Worm (Caenorhabditis elegans) whole organism, L3 larva: ENCODE data around the gene jud-4.

ENCODE experiments used
- R02D3.7 ChIP-seq: fragments of 150-350 bp; optimal IDR thresholded peaks from 2 replicates; lab custom pipeline; 2014; ENCODE audit warnings: missing biosample characterization, missing genetic modification characterization
- ZK546.5 ChIP-seq: sonication (generic microtip); optimal IDR thresholded peaks from 2 replicates; lab custom pipeline; 2017; ENCODE audit warnings: missing biosample characterization, missing genetic modification characterization
- ama-1 ChIP-seq: fragments of 150-350 bp; optimal IDR thresholded peaks from 2 replicates; lab custom pipeline; 2018
- ceh-28 ChIP-seq: fragments of 150-350 bp; optimal IDR thresholded peaks from 2 replicates; lab custom pipeline; 2014; ENCODE audit warnings: missing biosample characterization, missing genetic modification reagents, missing genetic modification characterization
- ceh-82 ChIP-seq: fragments of 150-350 bp; optimal IDR thresholded peaks from 2 replicates; lab custom pipeline; 2014; ENCODE audit warnings: missing biosample characterization, missing genetic modification characterization
- ceh-9 ChIP-seq: sonication (generic microtip); optimal IDR thresholded peaks from 2 replicates; lab custom pipeline; 2018; ENCODE audit warnings: missing biosample characterization, missing genetic modification characterization
- daf-12 ChIP-seq: fragments of 150-350 bp; optimal IDR thresholded peaks from 2 replicates; lab custom pipeline; 2014; ENCODE audit warnings: missing biosample characterization, missing genetic modification reagents, missing genetic modification characterization
- elt-1 ChIP-seq: fragments of 150-350 bp; optimal IDR thresholded peaks from 2 replicates; lab custom pipeline; 2014; ENCODE audit warnings: missing biosample characterization, missing genetic modification characterization
- elt-2 ChIP-seq: sonication (generic microtip); optimal IDR thresholded peaks from 2 replicates; lab custom pipeline; 2016; ENCODE audit warnings: missing genetic modification reagents, mild to moderate bottlenecking, missing genetic modification characterization, missing compliant biosample characterization
- elt-3 ChIP-seq, 3 experiments: fragments of 150-350 bp in 1 of 3; sonication (generic microtip) in 2 of 3; optimal IDR thresholded peaks; 2 replicates in 2 of 3; 4 replicates in 1 of 3; lab custom pipeline; 2014 to 2017; ENCODE audit warnings: missing biosample characterization in 3 of 3, missing genetic modification characterization in 3 of 3
- eor-1 ChIP-seq, 2 experiments: fragments of 150-350 bp; optimal IDR thresholded peaks; 2 replicates each; lab custom pipeline; 2014 to 2018; ENCODE audit warnings: missing biosample characterization in 2 of 2, missing genetic modification characterization in 2 of 2
- fkh-10 ChIP-seq: sonication (generic microtip); optimal IDR thresholded peaks from 2 replicates; lab custom pipeline; 2017; ENCODE audit warnings: missing biosample characterization, missing genetic modification reagents, missing genetic modification characterization
- fkh-2 ChIP-seq: fragments of 150-350 bp; optimal IDR thresholded peaks from 2 replicates; lab custom pipeline; 2014; ENCODE audit warnings: missing biosample characterization, missing genetic modification reagents, missing genetic modification characterization
- fos-1 ChIP-seq: fragments of 150-350 bp; optimal IDR thresholded peaks from 2 replicates; lab custom pipeline; 2014; ENCODE audit warnings: missing biosample characterization, missing genetic modification characterization
- jun-1 ChIP-seq: fragments of 150-350 bp; optimal IDR thresholded peaks from 2 replicates; lab custom pipeline; 2014; ENCODE audit warnings: missing biosample characterization, missing genetic modification reagents, missing genetic modification characterization
- lin-15B ChIP-seq: fragments of 150-350 bp; optimal IDR thresholded peaks from 2 replicates; lab custom pipeline; 2014; ENCODE audit warnings: missing biosample characterization, missing genetic modification characterization
- lin-39 ChIP-seq: fragments of 150-350 bp; optimal IDR thresholded peaks from 2 replicates; lab custom pipeline; 2018; ENCODE audit warnings: missing biosample characterization, missing genetic modification reagents, missing genetic modification characterization
- lsy-12 ChIP-seq: sonication (generic microtip); optimal IDR thresholded peaks from 2 replicates; lab custom pipeline; 2016; ENCODE audit warnings: mild to moderate bottlenecking, missing genetic modification characterization, missing compliant biosample characterization
- mdl-1 ChIP-seq: fragments of 150-350 bp; optimal IDR thresholded peaks from 2 replicates; lab custom pipeline; 2014; ENCODE audit warnings: missing biosample characterization, missing genetic modification characterization
- mml-1 ChIP-seq: fragments of 150-350 bp; sonication (generic microtip); optimal IDR thresholded peaks from 3 replicates; lab custom pipeline; 2014; ENCODE audit warnings: missing biosample characterization, missing genetic modification characterization
- nfya-1 ChIP-seq: sonication (generic microtip); optimal IDR thresholded peaks from 2 replicates; lab custom pipeline; 2017; ENCODE audit warnings: missing genetic modification characterization, mild to moderate bottlenecking, missing compliant biosample characterization, antibody characterized with exemption, moderate library complexity; ENCODE audit not compliant: insufficient read depth
- nhr-11 ChIP-seq: fragments of 150-350 bp; optimal IDR thresholded peaks from 2 replicates; lab custom pipeline; 2014; ENCODE audit warnings: missing biosample characterization, missing genetic modification characterization
- nhr-12 ChIP-seq: fragments of 150-350 bp; optimal IDR thresholded peaks from 2 replicates; lab custom pipeline; 2014; ENCODE audit warnings: missing biosample characterization, missing genetic modification characterization
- nhr-23 ChIP-seq: fragments of 150-350 bp; optimal IDR thresholded peaks from 2 replicates; lab custom pipeline; 2014; ENCODE audit warnings: missing biosample characterization, missing genetic modification reagents, missing genetic modification characterization
- nhr-237 ChIP-seq: fragments of 150-350 bp; optimal IDR thresholded peaks from 2 replicates; lab custom pipeline; 2014; ENCODE audit warnings: missing biosample characterization, missing genetic modification characterization
- nhr-25 ChIP-seq: sonication (generic microtip); optimal IDR thresholded peaks from 2 replicates; lab custom pipeline; 2017; ENCODE audit warnings: missing biosample characterization, missing genetic modification characterization
- nhr-28 ChIP-seq: fragments of 150-350 bp; optimal IDR thresholded peaks from 2 replicates; lab custom pipeline; 2014; ENCODE audit warnings: missing biosample characterization, missing genetic modification characterization
- nhr-67 ChIP-seq: fragments of 150-350 bp; optimal IDR thresholded peaks from 2 replicates; lab custom pipeline; 2014; ENCODE audit warnings: missing biosample characterization, missing genetic modification characterization
- nhr-76 ChIP-seq: fragments of 150-350 bp; sonication (generic microtip); optimal IDR thresholded peaks from 5 replicates; lab custom pipeline; 2014; ENCODE audit warnings: missing biosample characterization, missing genetic modification characterization
- pha-4 ChIP-seq: fragments of 150-350 bp; optimal IDR thresholded peaks from 2 replicates; lab custom pipeline; 2014; ENCODE audit warnings: missing biosample characterization, missing genetic modification reagents, missing genetic modification characterization
- pqm-1 ChIP-seq: fragments of 150-350 bp; optimal IDR thresholded peaks from 2 replicates; lab custom pipeline; 2017; ENCODE audit warnings: missing biosample characterization, missing genetic modification characterization, inconsistent platforms
- sea-2 ChIP-seq: fragments of 150-350 bp; sonication (generic microtip); optimal IDR thresholded peaks from 4 replicates; lab custom pipeline; 2014; ENCODE audit warnings: missing biosample characterization, missing genetic modification reagents, missing genetic modification characterization
- skn-1 ChIP-seq: fragments of 150-350 bp; optimal IDR thresholded peaks from 2 replicates; lab custom pipeline; 2014; ENCODE audit warnings: missing biosample characterization, missing genetic modification characterization
- snpc-4 ChIP-seq: fragments of 150-350 bp; optimal IDR thresholded peaks from 2 replicates; lab custom pipeline; 2014; ENCODE audit warnings: missing biosample characterization, missing genetic modification characterization
- tbx-2 ChIP-seq: sonication (generic microtip); optimal IDR thresholded peaks from 2 replicates; lab custom pipeline; 2016; ENCODE audit warnings: mild to moderate bottlenecking, missing genetic modification characterization, missing compliant biosample characterization
- unc-39 ChIP-seq: sonication (generic microtip); optimal IDR thresholded peaks from 4 replicates; lab custom pipeline; 2017; ENCODE audit warnings: missing biosample characterization, missing genetic modification characterization
- ztf-11 ChIP-seq: fragments of 150-350 bp; optimal IDR thresholded peaks from 2 replicates; lab custom pipeline; 2014; ENCODE audit warnings: missing biosample characterization, missing genetic modification characterization
- ztf-4 ChIP-seq: fragments of 150-350 bp; optimal IDR thresholded peaks from 2 replicates; lab custom pipeline; 2014; ENCODE audit warnings: missing biosample characterization, missing genetic modification characterization

The jud-4 gene

DNA sequence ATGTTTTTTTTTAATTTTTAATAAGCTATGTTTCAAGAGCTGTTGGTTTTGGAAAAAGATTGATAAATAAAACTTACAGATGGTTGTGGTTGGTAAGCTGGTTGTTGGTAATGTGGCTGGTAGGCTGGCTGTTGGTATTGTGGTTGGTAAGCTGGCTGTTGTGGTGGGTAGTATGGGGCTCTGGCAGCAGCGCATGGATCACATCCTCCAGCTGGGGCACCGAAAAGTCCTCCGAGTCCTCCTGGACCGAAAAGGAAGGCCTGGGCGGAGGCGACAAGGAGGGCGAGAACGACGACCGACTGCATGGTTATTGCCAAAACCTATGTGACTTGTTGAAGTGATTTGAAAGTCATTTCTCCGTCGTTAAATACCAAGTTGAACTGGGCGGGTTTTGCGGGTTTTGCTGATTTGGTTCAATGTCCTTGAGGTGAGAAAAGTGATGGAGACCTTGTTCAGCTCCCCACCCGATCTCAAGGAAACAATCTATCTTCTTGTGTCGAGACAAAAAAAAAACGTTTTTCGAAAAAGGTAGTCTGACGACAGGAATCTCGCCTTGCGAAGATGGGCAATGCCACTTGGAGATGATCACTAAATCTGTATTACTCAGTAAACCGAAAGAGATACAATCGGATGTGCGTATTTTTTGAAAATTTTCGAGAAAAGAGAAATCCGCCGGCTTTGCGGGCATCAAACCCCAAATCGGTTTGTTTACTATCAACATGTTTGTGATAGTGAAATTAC is 23.8 kb upstream of the jud-4 start, which contains the start of gene F46F2.3:
TSS of gene F46F2.3 (minus strand) at position 341 of the 741 bp plus-strand sequence.
- TF ChIP-seq fkh-2 (tag; lab: Kevin White, UChicago) = no peak
- peak; percentile 45 for TF ChIP-seq nhr-25 (tag; lab: Kevin White, UChicago)
- TF ChIP-seq, all 47 proteins: peak for 1

- TF ChIP-seq ZK546.5 (tag; lab: Kevin White, UChicago) = no peak
- no peak for TF ChIP-seq mml-1 (tag; lab: Kevin White, UChicago)
- TF ChIP-seq mdl-1 (tag; lab: Kevin White, UChicago) = no peak
- no peak for TF ChIP-seq nhr-67 (tag; lab: Kevin White, UChicago)
- no peak for TF ChIP-seq ceh-28
- TF ChIP-seq fos-1 = no peak
- no peak for TF ChIP-seq nhr-28 (tag; lab: Kevin White, UChicago)
- no peak for TF ChIP-seq nfya-1 (tag; lab: Kevin White, UChicago)
- TF ChIP-seq eor-1 (tag; optimal IDR thresholded peaks at IDR 0.05; lab: Kevin White, UChicago) = no peak
- no peak for TF ChIP-seq nhr-76 (tag; lab: Kevin White, UChicago)
- no peak for TF ChIP-seq ceh-9 (tag; lab: Kevin White, UChicago)
- TF ChIP-seq elt-3 (tag; optimal IDR thresholded peaks at IDR 0.05; lab: Kevin White, UChicago) = no peak
- TF ChIP-seq daf-12 = no peak
- no peak for TF ChIP-seq snpc-4 (tag; lab: Kevin White, UChicago)
- TF ChIP-seq pqm-1 = no peak
- TF ChIP-seq nhr-25 (tag; lab: Kevin White, UChicago) = no peak
- TF ChIP-seq lin-15B (tag; lab: Kevin White, UChicago) = no peak
- TF ChIP-seq nhr-23 (tag; lab: Kevin White, UChicago) = no peak
Measured at ce11 chrX:15262423-15262822, 21.5 kb upstream of the jud-4 start, which contains the start of gene F46F2.5. Gene F46F2.5 (plus strand): TSS chrX:15262723.

- TF ChIP-seq pha-4 = no peak
- no peak for TF ChIP-seq lin-15B (tag; lab: Kevin White, UChicago)
- no peak for TF ChIP-seq nhr-25 (tag; lab: Kevin White, UChicago)
- no peak for TF ChIP-seq elt-2 (tag; lab: Kevin White, UChicago)
- TF ChIP-seq ama-1 (lab: Kevin White, UChicago) = no peak
- no peak for TF ChIP-seq lin-39
- TF ChIP-seq R02D3.7 = no peak
- no peak for TF ChIP-seq fos-1
- no peak for TF ChIP-seq nhr-12
- no peak for TF ChIP-seq fkh-10 (GFP tag; lab: Kevin White, UChicago)
- no peak for TF ChIP-seq skn-1 (tag; lab: Kevin White, UChicago)
- TF ChIP-seq ztf-4 (tag; lab: Kevin White, UChicago) = no peak
- no peak for TF ChIP-seq nhr-23 (tag; lab: Kevin White, UChicago)
- no peak for TF ChIP-seq nhr-11 (tag; lab: Kevin White, UChicago)
- no peak for TF ChIP-seq sea-2 (GFP tag; lab: Kevin White, UChicago)
- no peak for TF ChIP-seq tbx-2 (tag; lab: Kevin White, UChicago)
- no peak for TF ChIP-seq ceh-28
- no peak for TF ChIP-seq nhr-237 (tag; lab: Kevin White, UChicago)
Measured at ce11 chrX:15262875-15263274, 21.0 kb upstream of the jud-4 start.

DNA sequence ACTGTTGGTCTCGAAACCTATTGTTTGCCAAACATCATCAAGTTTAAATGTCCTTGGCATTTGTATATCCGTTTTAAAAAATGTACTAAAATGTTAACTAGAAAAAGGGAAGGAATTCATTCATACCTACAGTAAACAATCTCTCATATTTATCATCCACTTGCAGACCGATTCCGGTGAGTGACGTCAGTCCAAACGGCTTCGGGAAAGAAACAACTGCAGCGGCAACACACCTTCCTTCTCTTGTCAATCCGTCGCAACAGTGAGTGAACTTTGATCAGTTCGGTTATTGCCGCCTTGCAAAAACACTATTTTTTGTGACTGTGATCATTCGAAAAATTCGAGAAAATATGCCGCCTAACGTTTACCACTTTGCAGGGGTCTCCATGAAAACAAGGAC is 19.8 kb upstream of the jud-4 start:
- TF ChIP-seq R02D3.7 = no peak
- TF ChIP-seq ceh-28 = no peak
- TF ChIP-seq lsy-12 (tag; lab: Kevin White, UChicago) = no peak
- no peak for TF ChIP-seq ceh-82
- TF ChIP-seq ama-1 (lab: Kevin White, UChicago) = no peak
- no peak for TF ChIP-seq elt-3 (tag; optimal IDR thresholded peaks at IDR 0.05; lab: Kevin White, UChicago)
- no peak for TF ChIP-seq unc-39
- TF ChIP-seq elt-1 (tag; lab: Kevin White, UChicago) = no peak
- TF ChIP-seq nhr-237 (tag; lab: Kevin White, UChicago) = no peak
- no peak for TF ChIP-seq nfya-1 (tag; lab: Kevin White, UChicago)
- TF ChIP-seq ztf-11 (tag; lab: Kevin White, UChicago) = no peak
- no peak for TF ChIP-seq nhr-23 (tag; lab: Kevin White, UChicago)
- no peak for TF ChIP-seq jun-1 (tag; lab: Kevin White, UChicago)
- TF ChIP-seq lin-15B (tag; lab: Kevin White, UChicago) = no peak
- no peak for TF ChIP-seq daf-12
